Fruit fly (Drosophila melanogaster): ENCODE measurements around the gene CG13907.

CG13907 gene

DNA sequence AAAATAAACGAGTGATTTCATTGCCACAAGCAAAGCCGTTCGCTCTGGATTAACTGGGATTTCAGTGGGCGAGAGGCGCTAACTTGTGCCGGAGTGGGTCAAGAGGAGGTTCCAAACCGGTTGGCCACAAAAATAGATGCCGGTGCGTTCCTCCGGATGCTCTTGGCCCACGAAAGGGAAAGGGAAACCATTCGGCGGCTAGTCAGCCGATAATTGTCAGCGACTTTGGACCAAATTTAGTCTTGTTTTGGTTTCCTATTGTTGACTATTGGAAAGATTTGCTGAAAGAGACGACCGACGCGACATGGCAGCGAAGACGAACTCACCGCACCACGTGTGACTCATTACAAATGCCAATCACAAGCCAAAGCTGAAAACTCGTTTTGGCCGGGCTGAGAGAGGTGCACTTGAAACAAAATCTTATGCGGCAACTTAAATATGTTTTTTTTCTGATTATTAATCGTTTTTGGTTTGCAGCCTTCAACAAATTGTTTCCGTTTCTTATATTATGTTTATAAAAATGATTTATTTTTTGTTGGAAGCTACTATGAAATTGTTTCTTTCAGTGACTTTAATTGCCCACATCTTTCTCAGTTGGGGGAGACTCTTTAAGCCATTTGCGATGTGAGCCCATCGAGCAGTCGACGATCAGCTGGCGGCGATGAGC is 13.6 kb upstream of the CG13907 start, which contains the start of gene CG34056 (continued):
- TF ChIP-seq CG11723 (GFP tag; optimal IDR thresholded peaks at IDR 0.05) (peak; percentile 70), bigmax (GFP tag; optimal IDR thresholded peaks at IDR 0.05) (peak; percentile 2), amos (GFP tag; IDR thresholded peaks at IDR 0.05; ENCODE audit: partially characterized antibody) (no peak), Kr (GFP tag; optimal IDR thresholded peaks at IDR 0.05) (no peak), CG9609 (GFP tag; optimal IDR thresholded peaks at IDR 0.05) (peak; percentile 32), da (GFP tag; optimal IDR thresholded peaks at IDR 0.05) (no peak), CG4854 (GFP tag; optimal IDR thresholded peaks at IDR 0.05) (peak; percentile 85), nau (GFP tag; optimal IDR thresholded peaks at IDR 0.05) (peak; percentile 89), exex (tag; optimal IDR thresholded peaks at IDR 0.05) (peak; percentile 71), CG14860 (GFP tag; IDR thresholded peaks at IDR 0.05; ENCODE audit: partially characterized antibody) (no peak), CG7963 (GFP tag; IDR thresholded peaks at IDR 0.05; ENCODE audit: partially characterized antibody) (no peak), hb (GFP tag; IDR thresholded peaks at IDR 0.05; ENCODE audit: partially characterized antibody) (no peak), CG12104 (GFP tag; optimal IDR thresholded peaks at IDR 0.05) (peak; percentile 89), CG9797 (GFP tag; optimal IDR thresholded peaks at IDR 0.05) (peak; percentile 31), cato (GFP tag; optimal IDR thresholded peaks at IDR 0.05; ENCODE audit: borderline replicate concordance) (peak; percentile 55), HLHmδ (GFP tag; optimal IDR thresholded peaks at IDR 0.05) (no peak), CG15479 (GFP tag; optimal IDR thresholded peaks at IDR 0.05) (no peak), cg (GFP tag; optimal IDR thresholded peaks at IDR 0.05) (no peak), CG3847 (GFP tag; IDR thresholded peaks at IDR 0.05) (peak; percentile 85), CG2678 (tag; optimal IDR thresholded peaks at IDR 0.05) (peak; percentile 97), Scr (GFP tag; IDR thresholded peaks at IDR 0.05; ENCODE audit: partially characterized antibody) (no peak), Hr51 (GFP tag; optimal IDR thresholded peaks at IDR 0.05) (peak; percentile 47 to 92), CG15696 (tag; optimal IDR thresholded peaks at IDR 0.05) (peak; percentile 80), dpn (GFP tag; optimal IDR thresholded peaks at IDR 0.05) (peak; percentile 90 to 94), kni (GFP tag; optimal IDR thresholded peaks at IDR 0.05) (peak; percentile 70), vfl (GFP tag; optimal IDR thresholded peaks at IDR 0.05) (peak; percentile 71), Dp (GFP tag; optimal IDR thresholded peaks at IDR 0.05) (no peak), Hr78 (GFP tag; optimal IDR thresholded peaks at IDR 0.05) (peak in 1 of 2 experiments; percentile 80), CG4617 (GFP tag; optimal IDR thresholded peaks at IDR 0.05; ENCODE audit: borderline replicate concordance) (peak; percentile 49), ssp (GFP tag; IDR thresholded peaks at IDR 0.05) (peak; percentile 87), lov (optimal IDR thresholded peaks at IDR 0.05) (no peak), lov (GFP tag; IDR thresholded peaks at IDR 0.05) (peak; percentile 93), her (GFP tag; optimal IDR thresholded peaks at IDR 0.05) (peak; percentile 24), Sin3A (optimal IDR thresholded peaks at IDR 0.05) (no peak), Eip74EF (GFP tag; optimal IDR thresholded peaks at IDR 0.05) (peak in 1 of 2 experiments; percentile 93), bowl (GFP tag; IDR thresholded peaks at IDR 0.05) (peak; percentile 87), CG2120 (GFP tag; optimal IDR thresholded peaks at IDR 0.05) (peak; percentile 82), ERR (GFP tag; optimal IDR thresholded peaks at IDR 0.05) (peak; percentile 59), CG11695 (GFP tag; IDR thresholded peaks at IDR 0.05) (peak; percentile 97), Atf-2 (GFP tag; optimal IDR thresholded peaks at IDR 0.05) (peak; percentile 9), YL-1 (GFP tag; optimal IDR thresholded peaks at IDR 0.05) (peak; percentile 27), chinmo (GFP tag; IDR thresholded peaks at IDR 0.05; ENCODE audit: partially characterized antibody) (peak; percentile 86; the same call in 2 of the 4 replicates), CG9932 (GFP tag; IDR thresholded peaks at IDR 0.05) (peak; percentile 92), CG8924 (tag; optimal IDR thresholded peaks at IDR 0.05) (peak; percentile 88), slp2 (GFP tag; optimal IDR thresholded peaks at IDR 0.05) (peak; percentile 69), CG1233 (GFP tag; optimal IDR thresholded peaks at IDR 0.05) (peak; percentile 93), Dip2 (GFP tag; IDR thresholded peaks at IDR 0.05) (peak; percentile 45; the same call in 1 of the 2 replicates), CG7928 (GFP tag; optimal IDR thresholded peaks at IDR 0.05) (peak; percentile 74)
